Fruit fly (Drosophila melanogaster) S2 (cell line): ENCODE measurements around the gene Agpat1.

ENCODE experiments used
- CG8478 ChIP-seq: fragments of >200 bp; optimal IDR thresholded peaks from 2 replicates; lab custom pipeline; 2018
- CTCF ChIP-seq, 2 experiments: fragments of >200 bp; optimal IDR thresholded peaks; 2 replicates each; lab custom pipeline; 2018

- TF ChIP-seq CG8478 (lab: Kevin White, UChicago) (no peak), CTCF (optimal IDR thresholded peaks at IDR 0.05; lab: Kevin White, UChicago) (no peak)
Observed at dm6 chrX:12732486-12732885, 32.6 kb upstream of the Agpat1 start.
